Worm (Caenorhabditis elegans) whole organism, L1 larva: ENCODE measurements around the gene Y41E3.7.
"Not testable (repeated sequence)": the region's sequence is repeated elsewhere in the genome, so short reads cannot be mapped to it uniquely, and the experiment has no call there.

Source experiments
- F16B12.6 ChIP-seq: fragments of 150-350 bp; optimal IDR thresholded peaks from 2 replicates; lab custom pipeline; 2014; ENCODE audit warnings: missing biosample characterization, missing genetic modification characterization
- ama-1 ChIP-seq: fragments of 150-350 bp; optimal IDR thresholded peaks from 2 replicates; lab custom pipeline; 2014
- blmp-1 ChIP-seq: fragments of 150-350 bp; optimal IDR thresholded peaks from 2 replicates; lab custom pipeline; 2014; ENCODE audit warnings: missing biosample characterization, missing genetic modification characterization
- ceh-88 ChIP-seq: fragments of 200-800 bp; sonication (Bioruptor generic); IDR thresholded peaks from 2 replicates; pipeline ENCODE4 v1.3.6; 2022; ENCODE audit warnings: missing genetic modification characterization, missing compliant biosample characterization
- dpl-1 ChIP-seq, 3 experiments: fragments of 150-350 bp in 2 of 3; sonication (generic microtip) in 1 of 3; optimal IDR thresholded peaks; 2 replicates each; lab custom pipeline; 2014 to 2017; ENCODE audit warnings: missing biosample characterization in 3 of 3, missing genetic modification characterization in 3 of 3, missing genetic modification reagents in 3 of 3
- dsc-1 ChIP-seq: sonication (generic microtip); optimal IDR thresholded peaks from 2 replicates; lab custom pipeline; 2016; ENCODE audit warnings: mild to moderate bottlenecking, missing genetic modification characterization, missing compliant biosample characterization
- efl-1 ChIP-seq, 4 experiments: fragments of 150-350 bp; optimal IDR thresholded peaks in 3 of 4; peaks in 1 of 4; 1 replicate in 1 of 4; 2 replicates in 3 of 4; lab custom pipeline; 2014; ENCODE audit warnings: missing biosample characterization in 2 of 4, missing genetic modification characterization in 2 of 4, missing genetic modification reagents in 2 of 4
- efl-3 ChIP-seq: fragments of 200-800 bp; sonication (Bioruptor generic); optimal IDR thresholded peaks from 2 replicates; lab custom pipeline; 2018; ENCODE audit warnings: mild to moderate bottlenecking, missing genetic modification characterization, missing compliant biosample characterization
- egl-13 ChIP-seq: sonication (generic microtip); optimal IDR thresholded peaks from 2 replicates; lab custom pipeline; 2016; ENCODE audit warnings: missing genotype, missing genetic modification reagents, missing genetic modification characterization, missing compliant biosample characterization
- fkh-10 ChIP-seq: sonication (generic microtip); optimal IDR thresholded peaks from 2 replicates; lab custom pipeline; 2017; ENCODE audit warnings: missing biosample characterization, missing genetic modification reagents, missing genetic modification characterization
- fos-1 ChIP-seq: fragments of 150-350 bp; optimal IDR thresholded peaks from 2 replicates; lab custom pipeline; 2014; ENCODE audit warnings: missing biosample characterization, missing genetic modification characterization
- jun-1 ChIP-seq: fragments of 150-350 bp; optimal IDR thresholded peaks from 2 replicates; lab custom pipeline; 2014; ENCODE audit warnings: missing biosample characterization, missing genetic modification reagents, missing genetic modification characterization
- lin-35 ChIP-seq, 2 experiments: fragments of 150-350 bp; optimal IDR thresholded peaks; 2 replicates each; lab custom pipeline; 2014; ENCODE audit warnings: missing biosample characterization in 2 of 2, missing genetic modification characterization in 2 of 2, missing genetic modification reagents in 2 of 2
- lsy-2 ChIP-seq, 2 experiments: fragments of 150-350 bp; optimal IDR thresholded peaks; 2 replicates each; lab custom pipeline; 2014; ENCODE audit warnings: missing biosample characterization in 2 of 2, missing genetic modification characterization in 2 of 2
- mef-2 ChIP-seq: fragments of 150-350 bp; optimal IDR thresholded peaks from 2 replicates; lab custom pipeline; 2014; ENCODE audit warnings: missing biosample characterization, missing genetic modification characterization
- mep-1 ChIP-seq: fragments of 150-350 bp; optimal IDR thresholded peaks from 2 replicates; lab custom pipeline; 2014; ENCODE audit warnings: missing biosample characterization, missing genetic modification characterization
- nhr-11 ChIP-seq: fragments of 150-350 bp; optimal IDR thresholded peaks from 2 replicates; lab custom pipeline; 2014; ENCODE audit warnings: missing biosample characterization, missing genetic modification characterization
- nhr-20 ChIP-seq: sonication (generic microtip); optimal IDR thresholded peaks from 2 replicates; lab custom pipeline; 2016; ENCODE audit warnings: mild to moderate bottlenecking, missing genetic modification characterization, missing compliant biosample characterization
- nhr-47 ChIP-seq: sonication (generic microtip); optimal IDR thresholded peaks from 2 replicates; lab custom pipeline; 2016; ENCODE audit warnings: mild to moderate bottlenecking, missing genetic modification characterization, moderate library complexity, missing compliant biosample characterization
- nhr-71 ChIP-seq: sonication (generic microtip); optimal IDR thresholded peaks from 2 replicates; lab custom pipeline; 2016; ENCODE audit warnings: mild to moderate bottlenecking, missing genetic modification characterization, moderate library complexity, missing compliant biosample characterization
- rnt-1 ChIP-seq: sonication (generic microtip); optimal IDR thresholded peaks from 2 replicates; lab custom pipeline; 2016; ENCODE audit warnings: mild to moderate bottlenecking, missing genetic modification characterization, moderate library complexity, missing compliant biosample characterization
- skn-1 ChIP-seq: fragments of 150-350 bp; optimal IDR thresholded peaks from 2 replicates; lab custom pipeline; 2014; ENCODE audit warnings: missing biosample characterization, missing genetic modification characterization
- snu-23 ChIP-seq: sonication (generic microtip); optimal IDR thresholded peaks from 2 replicates; lab custom pipeline; 2016; ENCODE audit warnings: missing genetic modification characterization, missing compliant biosample characterization
- tbx-2 ChIP-seq: sonication (generic microtip); optimal IDR thresholded peaks from 2 replicates; lab custom pipeline; 2016; ENCODE audit warnings: missing genetic modification characterization, missing compliant biosample characterization
- unc-30 ChIP-seq: sonication (generic microtip); optimal IDR thresholded peaks from 2 replicates; lab custom pipeline; 2017; ENCODE audit warnings: missing biosample characterization, missing genetic modification characterization
- unc-62 ChIP-seq: fragments of 150-350 bp; optimal IDR thresholded peaks from 2 replicates; lab custom pipeline; 2014; ENCODE audit warnings: missing biosample characterization, missing genetic modification reagents, missing genetic modification characterization
- xbp-1 ChIP-seq: sonication (generic microtip); optimal IDR thresholded peaks from 2 replicates; lab custom pipeline; 2016; ENCODE audit warnings: missing genetic modification characterization, missing compliant biosample characterization
- ztf-11 ChIP-seq, 2 experiments: sonication (generic microtip); optimal IDR thresholded peaks; 2 replicates each; lab custom pipeline; 2016 to 2017; ENCODE audit warnings: missing genetic modification characterization in 2 of 2, missing biosample characterization in 1 of 2, missing compliant biosample characterization in 1 of 2

The Y41E3.7 gene

DNA sequence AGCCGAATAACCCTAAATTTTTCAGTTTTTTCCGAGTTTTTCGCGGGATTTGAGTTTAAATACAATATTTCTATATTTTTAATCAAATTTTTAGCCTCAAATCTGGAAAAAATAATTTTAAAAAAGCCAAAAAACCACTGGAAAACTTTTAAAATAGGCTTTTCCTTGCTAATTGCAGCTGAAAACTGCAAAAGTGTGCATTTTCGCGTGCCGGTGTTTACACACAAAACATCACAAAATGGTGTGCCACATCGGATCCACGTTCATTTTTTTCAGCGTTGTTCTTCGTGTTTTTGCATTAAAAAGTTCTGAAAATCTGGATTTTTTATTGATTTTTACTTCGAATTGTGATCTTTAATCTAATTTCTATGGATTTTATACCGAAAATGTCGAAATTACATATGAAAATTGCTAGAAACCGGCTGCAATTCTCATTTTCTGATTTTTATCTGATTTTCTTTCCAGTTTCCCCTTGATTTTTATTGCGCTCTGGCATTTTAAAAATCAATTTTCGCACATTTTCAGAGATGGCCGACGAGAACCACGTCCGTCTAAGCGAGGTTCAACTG lies at the start of gene Y41E3.7:
TSS of gene Y41E3.7 (plus strand) at position 519 of the 569 bp plus-strand sequence.
- no peak for TF ChIP-seq unc-30
- peak; percentile 18 for TF ChIP-seq nhr-47
- peak; percentile 31 to 43 for TF ChIP-seq lsy-2 (tag; optimal IDR thresholded peaks at IDR 0.05; lab: Kevin White, UChicago)
- TF ChIP-seq efl-1 (optimal IDR thresholded peaks at IDR 0.05; lab: Kevin White, UChicago) = peak; percentile 43 to 59
- TF ChIP-seq efl-1 (GFP tag; optimal IDR thresholded peaks at IDR 0.05 in 1 of 2; lab: Kevin White, UChicago) = peak; percentile 45 to 94
- TF ChIP-seq mep-1 = peak; percentile 29
- TF ChIP-seq nhr-11 (tag; lab: Kevin White, UChicago) = no peak
- no peak for TF ChIP-seq nhr-20 (tag; lab: Kevin White, UChicago)
- TF ChIP-seq ama-1 (lab: Kevin White, UChicago) = no peak
- TF ChIP-seq fkh-10 (GFP tag; lab: Kevin White, UChicago) = no peak
- TF ChIP-seq dpl-1 (GFP tag; optimal IDR thresholded peaks at IDR 0.05; lab: Kevin White, UChicago) = peak; percentile 24 to 59 (median 54)
- TF ChIP-seq nhr-71 (tag; lab: Kevin White, UChicago) = no peak
- TF ChIP-seq lin-35 (GFP tag; optimal IDR thresholded peaks at IDR 0.05; lab: Kevin White, UChicago) = peak in 1 of 2 experiments; percentile 51
- peak; percentile 27 for TF ChIP-seq rnt-1 (tag; lab: Kevin White, UChicago)
- peak; percentile 89 for TF ChIP-seq F16B12.6 (tag; lab: Kevin White, UChicago)
- no peak for TF ChIP-seq ztf-11 (tag; optimal IDR thresholded peaks at IDR 0.05; lab: Kevin White, UChicago)
- TF ChIP-seq snu-23 (GFP tag; lab: Kevin White, UChicago) = peak; percentile 31
- TF ChIP-seq xbp-1 (tag; lab: Kevin White, UChicago) = peak; percentile 21
- TF ChIP-seq, all 84 proteins: peak for 10

ce11 chrIV:14978204-14978603 lies 35.6 kb upstream of the Y41E3.7 start:
- TF ChIP-seq efl-1 (optimal IDR thresholded peaks at IDR 0.05; lab: Kevin White, UChicago) = no peak
- peak in 1 of 2 experiments; percentile 85 for TF ChIP-seq efl-1 (GFP tag; optimal IDR thresholded peaks at IDR 0.05 in 1 of 2; lab: Kevin White, UChicago)
- no peak for TF ChIP-seq tbx-2 (tag; lab: Kevin White, UChicago)
- no peak for TF ChIP-seq snu-23 (GFP tag; lab: Kevin White, UChicago)
- TF ChIP-seq fkh-10 (GFP tag; lab: Kevin White, UChicago) = no peak
- TF ChIP-seq mep-1 = no peak
- no peak for TF ChIP-seq skn-1
- TF ChIP-seq ceh-88 (GFP tag; lab: Robert Waterston, UW) = no peak

ce11 chrIV:14981311-14981710 lies 32.5 kb upstream of the Y41E3.7 start, which contains the start of gene atln-2:
Gene atln-2 (plus strand): TSS chrIV:14981611.
- TF ChIP-seq fos-1 (no peak), efl-1 (optimal IDR thresholded peaks at IDR 0.05; lab: Kevin White, UChicago) (no peak), efl-1 (GFP tag; optimal IDR thresholded peaks at IDR 0.05 in 1 of 2; lab: Kevin White, UChicago) (peak in 1 of 2 experiments; percentile 57)

ce11 chrIV:14985019-14985418 lies 28.8 kb upstream of the Y41E3.7 start:
- TF ChIP-seq jun-1 = peak; percentile 21
- no peak for TF ChIP-seq efl-3 (GFP tag; lab: Kevin White, UChicago)

ce11 chrIV:14985859-14986258 lies 28.0 kb upstream of the Y41E3.7 start:
- no peak for TF ChIP-seq mef-2 (tag; lab: Kevin White, UChicago)
- no peak for TF ChIP-seq efl-1 (optimal IDR thresholded peaks at IDR 0.05; lab: Kevin White, UChicago)
- TF ChIP-seq efl-1 (GFP tag; optimal IDR thresholded peaks at IDR 0.05 in 1 of 2; lab: Kevin White, UChicago) = peak in 1 of 2 experiments; percentile 37

- TF ChIP-seq ama-1 (lab: Kevin White, UChicago) (peak; percentile 41), nhr-47 (no peak), efl-1 (optimal IDR thresholded peaks at IDR 0.05; lab: Kevin White, UChicago) (no peak), efl-1 (GFP tag; optimal IDR thresholded peaks at IDR 0.05 in 1 of 2; lab: Kevin White, UChicago) (peak in 1 of 2 experiments; percentile 40), egl-13 (no peak), blmp-1 (tag; lab: Kevin White, UChicago) (peak; percentile 25)
Measured at ce11 chrIV:14986684-14987083, 27.2 kb upstream of the Y41E3.7 start, which contains the start of gene dpy-4. Gene dpy-4 (minus strand): TSS chrIV:14986784.

ce11 chrIV:15006494-15006893 lies 7.3 kb upstream of the Y41E3.7 start, which contains the start of gene Y41E3.6:
Gene Y41E3.6 (plus strand): TSS chrIV:15006794.
- not testable (repeated sequence) for TF ChIP-seq dsc-1; unc-30; unc-62 (GFP tag; lab: Kevin White, UChicago)
